Fruit fly (Drosophila melanogaster) whole organism, prepupa: ENCODE measurements around the gene CG11714.

Experiments
- CG10669 ChIP-seq: fragments of 200-800 bp; sonication (Bioruptor generic); optimal IDR thresholded peaks from 3 replicates; lab custom pipeline; 2018; ENCODE audit warnings: missing biosample characterization, mild to moderate bottlenecking, missing genetic modification characterization, moderate library complexity
- CG11294 ChIP-seq: fragments of 200-800 bp; sonication (Bioruptor generic); IDR thresholded peaks from 2 replicates; pipeline ENCODE4 v1.3.6; 2022; ENCODE audit warnings: missing biosample characterization, missing genetic modification characterization
- CG11762 ChIP-seq: fragments of 200-800 bp; sonication (Bioruptor generic); optimal IDR thresholded peaks from 3 replicates; lab custom pipeline; 2016; ENCODE audit warnings: missing biosample characterization, missing genetic modification characterization; ENCODE audit not compliant: insufficient read depth
- CG16779 ChIP-seq: fragments of 200-800 bp; sonication (Bioruptor generic); optimal IDR thresholded peaks from 3 replicates; lab custom pipeline; 2017; ENCODE audit warnings: missing biosample characterization, mild to moderate bottlenecking, missing genetic modification characterization
- CG3032 ChIP-seq: fragments of 200-800 bp; optimal IDR thresholded peaks from 2 replicates; lab custom pipeline; 2019; ENCODE audit warnings: missing biosample characterization, mild to moderate bottlenecking, missing genetic modification characterization, moderate library complexity
- CG31627 ChIP-seq: fragments of 200-800 bp; sonication (Bioruptor generic); optimal IDR thresholded peaks from 3 replicates; lab custom pipeline; 2016; ENCODE audit warnings: missing biosample characterization, missing genetic modification characterization
- CG32006 ChIP-seq: fragments of 200-800 bp; sonication (Bioruptor generic); optimal IDR thresholded peaks from 3 replicates; lab custom pipeline; 2017; ENCODE audit warnings: missing biosample characterization, mild to moderate bottlenecking, missing genetic modification characterization
- CG3919 ChIP-seq: fragments of 200-800 bp; sonication (Bioruptor generic); optimal IDR thresholded peaks from 3 replicates; lab custom pipeline; 2016; ENCODE audit warnings: missing biosample characterization, missing genetic modification characterization
- CG4318 ChIP-seq: fragments of 200-800 bp; sonication (Bioruptor generic); optimal IDR thresholded peaks from 3 replicates; lab custom pipeline; 2017; ENCODE audit warnings: missing biosample characterization, mild to moderate bottlenecking, missing genetic modification characterization
- CG6163 ChIP-seq: fragments of 200-800 bp; sonication (Bioruptor generic); IDR thresholded peaks from 3 replicates; pipeline ENCODE4 v1.3.6; 2022; ENCODE audit warnings: missing biosample characterization, missing genetic modification characterization
- CG6792 ChIP-seq: fragments of 200-800 bp; sonication (Bioruptor generic); optimal IDR thresholded peaks from 3 replicates; lab custom pipeline; 2016; ENCODE audit warnings: missing biosample characterization, missing genetic modification characterization
- CG6854 ChIP-seq: fragments of 200-800 bp; sonication (Bioruptor generic); optimal IDR thresholded peaks from 2 replicates; lab custom pipeline; 2017; ENCODE audit warnings: missing biosample characterization, mild to moderate bottlenecking, missing genetic modification characterization
- CG7368 ChIP-seq: fragments of 200-800 bp; sonication (Bioruptor generic); optimal IDR thresholded peaks from 3 replicates; lab custom pipeline; 2016; ENCODE audit warnings: missing biosample characterization, missing genetic modification characterization
- CG8119 ChIP-seq: fragments of 200-800 bp; sonication (Bioruptor generic); IDR thresholded peaks from 3 replicates; pipeline ENCODE4 v1.3.6; 2022; ENCODE audit warnings: missing biosample characterization, missing genetic modification characterization
- Eip75B ChIP-seq: fragments of 200-800 bp; sonication (Bioruptor generic); optimal IDR thresholded peaks from 3 replicates; lab custom pipeline; 2016; ENCODE audit warnings: missing biosample characterization, missing genetic modification characterization
- Eip78C ChIP-seq: fragments of 200-800 bp; sonication (Bioruptor generic); peaks from one replicate; lab custom pipeline; 2016; ENCODE audit warnings: missing biosample characterization, missing genetic modification characterization
- Eip93F ChIP-seq: fragments of 200-800 bp; sonication (Bioruptor generic); optimal IDR thresholded peaks from 2 replicates; lab custom pipeline; 2016; ENCODE audit warnings: missing biosample characterization, mild to moderate bottlenecking, missing genetic modification characterization
- Ets21C ChIP-seq: fragments of 200-800 bp; sonication (Bioruptor generic); optimal IDR thresholded peaks from 3 replicates; lab custom pipeline; 2016; ENCODE audit warnings: missing biosample characterization, missing genetic modification characterization
- Ets96B ChIP-seq: fragments of 200-800 bp; optimal IDR thresholded peaks from 2 replicates; lab custom pipeline; 2019; ENCODE audit warnings: missing biosample characterization, mild to moderate bottlenecking, missing genetic modification characterization, moderate library complexity
- Gug ChIP-seq: fragments of 200-800 bp; sonication (Bioruptor generic); IDR thresholded peaks from 2 replicates; pipeline ENCODE4 v1.3.6; 2022; ENCODE audit warnings: missing biosample characterization, missing genetic modification characterization
- Hr39 ChIP-seq: fragments of 200-800 bp; sonication (Bioruptor generic); optimal IDR thresholded peaks from 2 replicates; lab custom pipeline; 2016; ENCODE audit warnings: missing biosample characterization, missing genetic modification characterization
- Lpt ChIP-seq: fragments of 200-800 bp; sonication (Bioruptor generic); optimal IDR thresholded peaks from 3 replicates; lab custom pipeline; 2016; ENCODE audit warnings: missing biosample characterization, missing genetic modification characterization
- Met ChIP-seq: fragments of 200-800 bp; sonication (Bioruptor generic); optimal IDR thresholded peaks from 3 replicates; lab custom pipeline; 2016; ENCODE audit warnings: missing biosample characterization, missing genetic modification characterization
- OdsH ChIP-seq: fragments of 200-800 bp; sonication (Bioruptor generic); optimal IDR thresholded peaks from 3 replicates; lab custom pipeline; 2016; ENCODE audit warnings: missing biosample characterization, missing genetic modification characterization
- Smox ChIP-seq: fragments of 200-800 bp; sonication (Bioruptor generic); optimal IDR thresholded peaks from 3 replicates; lab custom pipeline; 2016; ENCODE audit warnings: missing biosample characterization, missing genetic modification characterization
- Sox14 ChIP-seq: fragments of 200-800 bp; sonication (Bioruptor generic); optimal IDR thresholded peaks from 3 replicates; lab custom pipeline; 2016; ENCODE audit warnings: missing biosample characterization, missing genetic modification characterization
- Sox15 ChIP-seq: fragments of 200-800 bp; sonication (Bioruptor generic); optimal IDR thresholded peaks from 3 replicates; lab custom pipeline; 2016; ENCODE audit warnings: missing biosample characterization, missing genetic modification characterization
- achi ChIP-seq: fragments of 200-800 bp; sonication (Bioruptor generic); optimal IDR thresholded peaks from 3 replicates; lab custom pipeline; 2016; ENCODE audit warnings: missing biosample characterization, missing genetic modification characterization
- cyc ChIP-seq: fragments of 200-800 bp; sonication (Bioruptor generic); optimal IDR thresholded peaks from 3 replicates; lab custom pipeline; 2016; ENCODE audit warnings: missing biosample characterization, missing genetic modification characterization
- dac ChIP-seq: fragments of 200-800 bp; sonication (Bioruptor generic); optimal IDR thresholded peaks from 2 replicates; lab custom pipeline; 2017; ENCODE audit warnings: missing biosample characterization, mild to moderate bottlenecking, missing genetic modification characterization
- dsx ChIP-seq: fragments of 200-800 bp; optimal IDR thresholded peaks from 3 replicates; lab custom pipeline; 2019; ENCODE audit warnings: missing biosample characterization, mild to moderate bottlenecking, missing genetic modification characterization, moderate library complexity; ENCODE audit not compliant: poor library complexity, severe bottlenecking
- esn ChIP-seq: fragments of 200-800 bp; sonication (Bioruptor generic); optimal IDR thresholded peaks from 2 replicates; lab custom pipeline; 2016; ENCODE audit warnings: missing biosample characterization, mild to moderate bottlenecking, missing genetic modification characterization, moderate library complexity
- fd59A ChIP-seq: fragments of 200-800 bp; sonication (Bioruptor generic); optimal IDR thresholded peaks from 2 replicates; lab custom pipeline; 2017; ENCODE audit warnings: missing biosample characterization, mild to moderate bottlenecking, missing genetic modification characterization, missing genetic modification reagents
- fd85E ChIP-seq: fragments of 200-800 bp; sonication (Bioruptor generic); optimal IDR thresholded peaks from 3 replicates; lab custom pipeline; 2016; ENCODE audit warnings: missing biosample characterization, missing genetic modification characterization
- fkh ChIP-seq: fragments of 200-800 bp; sonication (Bioruptor generic); optimal IDR thresholded peaks from 3 replicates; lab custom pipeline; 2017; ENCODE audit warnings: missing biosample characterization, mild to moderate bottlenecking, missing genetic modification characterization, moderate library complexity
- lz ChIP-seq: fragments of 200-800 bp; sonication (Bioruptor generic); optimal IDR thresholded peaks from 3 replicates; lab custom pipeline; 2016; ENCODE audit warnings: missing biosample characterization, missing genetic modification characterization
- pdm3 ChIP-seq: fragments of 200-800 bp; sonication (Bioruptor generic); optimal IDR thresholded peaks from 3 replicates; lab custom pipeline; 2016; ENCODE audit warnings: missing biosample characterization, missing genetic modification characterization
- spab ChIP-seq: fragments of 200-800 bp; sonication (Bioruptor generic); optimal IDR thresholded peaks from 2 replicates; lab custom pipeline; 2017; ENCODE audit warnings: missing biosample characterization, mild to moderate bottlenecking, missing genetic modification characterization, missing genetic modification reagents
- ss ChIP-seq, 2 experiments: fragments of 200-800 bp; sonication (Bioruptor generic); optimal IDR thresholded peaks; 2 replicates in 1 of 2; 3 replicates in 1 of 2; lab custom pipeline; 2017 to 2018; ENCODE audit warnings: mild to moderate bottlenecking in 2 of 2, missing biosample characterization in 2 of 2, missing genetic modification characterization in 2 of 2, moderate library complexity in 1 of 2
- svp ChIP-seq: fragments of 200-800 bp; sonication (Bioruptor generic); peaks from one replicate; lab custom pipeline; 2016; ENCODE audit warnings: missing biosample characterization, missing genetic modification characterization
- topi ChIP-seq: fragments of 200-800 bp; sonication (Bioruptor generic); optimal IDR thresholded peaks from 3 replicates; lab custom pipeline; 2016; ENCODE audit warnings: missing biosample characterization, missing genetic modification characterization
- vri ChIP-seq: fragments of 200-800 bp; sonication (Bioruptor generic); optimal IDR thresholded peaks from 3 replicates; lab custom pipeline; 2016; ENCODE audit warnings: missing biosample characterization, mild to moderate bottlenecking, missing genetic modification characterization

CG11714 gene

DNA sequence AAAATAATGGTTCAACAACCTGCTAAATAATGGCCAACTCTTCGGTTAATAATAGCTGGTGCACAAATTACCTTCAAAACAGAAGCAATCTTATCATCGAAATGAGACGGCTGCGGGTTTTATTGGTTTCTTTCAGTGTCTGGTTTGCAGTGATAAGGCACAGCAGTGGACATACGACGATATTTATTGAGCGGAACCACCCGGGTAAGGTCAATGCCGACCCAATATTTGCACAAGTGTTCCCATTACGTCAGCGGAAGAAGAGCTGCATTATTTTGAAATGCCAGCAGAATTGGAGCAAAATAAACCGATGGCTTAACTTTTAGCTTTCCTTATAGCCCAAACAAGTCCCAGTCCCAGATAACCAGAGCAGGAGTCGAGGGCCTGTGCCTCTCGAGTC, 3.3 kb upstream of the CG11714 start:
- TF ChIP-seq Sox14 (no peak), Met (peak; percentile 3), fd85E (GFP tag; lab: Kevin White, UChicago) (no peak), vri (GFP tag; lab: Kevin White, UChicago) (peak; percentile 78), ss (GFP tag; optimal IDR thresholded peaks at IDR 0.05; lab: Kevin White, UChicago) (no peak), Eip78C (GFP tag; lab: Kevin White, UChicago) (peak; percentile 20), dac (no peak), CG7368 (GFP tag; lab: Kevin White, UChicago) (no peak), svp (peak; percentile 96), CG3032 (tag; lab: Kevin White, UChicago) (no peak), esn (GFP tag; lab: Kevin White, UChicago) (peak; percentile 29), CG6854 (peak; percentile 19), Eip75B (GFP tag; lab: Kevin White, UChicago) (no peak), CG10669 (GFP tag; lab: Kevin White, UChicago) (no peak), fkh (GFP tag; lab: Kevin White, UChicago) (peak; percentile 30), lz (no peak), spab (GFP tag; lab: Kevin White, UChicago) (no peak)

DNA sequence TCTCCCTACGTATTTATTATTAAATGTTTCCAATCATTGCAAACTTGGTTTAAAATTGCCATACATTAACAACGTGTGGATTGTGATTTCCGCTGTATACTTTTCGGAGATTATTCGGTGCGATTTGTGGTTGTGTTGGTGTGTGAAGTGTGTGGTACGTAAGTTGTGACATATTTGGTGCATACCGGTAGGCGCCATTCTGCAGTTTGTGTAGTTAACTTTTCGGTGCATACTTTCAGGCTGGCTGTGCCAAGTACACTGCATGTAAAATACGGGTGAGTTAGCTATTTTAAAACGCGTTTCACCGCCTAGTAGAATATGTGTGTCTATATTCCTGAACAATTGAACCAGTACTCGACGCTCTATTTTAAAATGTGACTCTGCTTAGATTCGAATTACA, 773 bp upstream of the CG11714 start:
- TF ChIP-seq Sox15 (GFP tag; lab: Kevin White, UChicago), result no peak
- no peak for TF ChIP-seq CG31627
- TF ChIP-seq CG8119 (GFP tag; lab: Robert Waterston, UW), result no peak
- peak; percentile 8 for TF ChIP-seq Eip78C (GFP tag; lab: Kevin White, UChicago)
- TF ChIP-seq CG11762 (GFP tag; lab: Kevin White, UChicago), result no peak
- no peak for TF ChIP-seq cyc
- no peak for TF ChIP-seq dsx (GFP tag; lab: Kevin White, UChicago)

DNA sequence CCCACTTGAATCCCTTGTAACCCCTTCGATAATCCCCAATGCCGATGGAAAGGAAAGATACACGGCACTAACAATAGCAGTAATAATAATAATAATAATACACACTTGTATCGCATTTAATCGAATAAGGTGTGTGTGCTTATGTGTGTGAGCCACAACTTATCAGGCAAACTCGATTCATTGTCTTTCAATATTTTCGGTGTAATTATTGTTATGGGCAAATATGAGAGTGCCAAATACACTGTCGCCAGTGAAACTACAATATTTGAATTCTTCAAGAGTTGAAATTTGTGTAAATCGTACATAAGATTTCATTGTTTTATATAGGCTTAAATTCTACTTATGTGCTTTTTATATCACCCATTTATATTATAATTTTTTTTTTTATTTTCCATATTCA, 6.3 kb downstream of the CG11714 start:
- no peak for TF ChIP-seq fd59A (GFP tag; lab: Kevin White, UChicago)
- no peak for TF ChIP-seq Ets96B
- no peak for TF ChIP-seq Sox14
- TF ChIP-seq vri (GFP tag; lab: Kevin White, UChicago), result no peak
- no peak for TF ChIP-seq Eip75B (GFP tag; lab: Kevin White, UChicago)
- no peak for TF ChIP-seq CG6163 (GFP tag; lab: Robert Waterston, UW)
- TF ChIP-seq fkh (GFP tag; lab: Kevin White, UChicago), result no peak
- TF ChIP-seq CG10669 (GFP tag; lab: Kevin White, UChicago), result no peak
- TF ChIP-seq CG32006, result no peak
- no peak for TF ChIP-seq Eip93F
- TF ChIP-seq Gug (GFP tag; lab: Robert Waterston, UW), result no peak

DNA sequence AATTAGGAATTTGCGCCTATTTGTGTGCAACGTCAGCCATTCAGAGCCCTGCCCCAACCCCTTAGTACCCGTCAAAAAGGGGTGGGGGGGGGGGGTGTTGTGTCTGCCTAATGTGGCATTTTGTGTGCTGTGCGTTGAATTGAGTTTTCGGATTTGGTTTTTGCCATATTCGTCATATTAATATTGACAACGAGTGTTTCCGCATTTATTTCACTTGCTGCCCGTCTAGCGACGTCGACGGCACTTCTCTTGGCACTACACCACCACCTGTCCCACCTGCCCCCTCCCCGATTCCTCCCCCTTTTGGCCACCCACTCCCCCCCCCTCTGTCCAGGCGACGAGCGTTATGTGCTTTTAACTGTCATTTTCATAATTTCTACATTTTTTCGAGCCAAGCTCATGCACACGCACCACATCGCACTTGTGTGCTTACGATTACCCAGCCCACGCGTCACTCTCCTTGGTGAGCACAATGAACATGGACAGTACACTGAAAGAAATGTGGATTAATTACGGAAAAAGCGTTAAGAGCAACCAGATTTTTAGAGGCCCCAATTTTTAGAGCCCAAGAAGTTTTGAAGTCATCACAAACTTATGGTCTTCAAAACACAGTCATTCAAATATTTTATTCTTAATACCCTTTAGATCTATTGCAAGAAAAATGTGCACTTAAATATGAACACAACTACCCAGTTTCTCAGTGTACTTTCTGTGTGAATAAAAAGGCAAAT, 7.0 kb downstream of the CG11714 start:
- TF ChIP-seq svp (peak; percentile 31), cyc (peak; percentile 12), pdm3 (GFP tag; lab: Kevin White, UChicago) (no peak), vri (GFP tag; lab: Kevin White, UChicago) (no peak), Lpt (GFP tag; lab: Kevin White, UChicago) (no peak), lz (peak; percentile 30), Sox14 (peak; percentile 17), CG11294 (no peak), Eip75B (GFP tag; lab: Kevin White, UChicago) (peak; percentile 19), topi (GFP tag; lab: Kevin White, UChicago) (peak; percentile 24), esn (GFP tag; lab: Kevin White, UChicago) (peak; percentile 54), Ets21C (GFP tag; lab: Kevin White, UChicago) (peak; percentile 9), Eip78C (GFP tag; lab: Kevin White, UChicago) (peak; percentile 50), CG3919 (GFP tag; lab: Kevin White, UChicago) (peak; percentile 11), CG6163 (GFP tag; lab: Robert Waterston, UW) (0 out of 3 replicates have a peak, but pooled peaks have one; percentile 13), CG31627 (peak; percentile 16), Met (peak; percentile 25), Hr39 (GFP tag; lab: Kevin White, UChicago) (peak; percentile 24), dac (no peak), CG32006 (no peak), CG6792 (no peak), CG16779 (tag; lab: Kevin White, UChicago) (no peak), Smox (GFP tag; lab: Kevin White, UChicago) (peak; percentile 31), CG4318 (GFP tag; lab: Kevin White, UChicago) (no peak), achi (GFP tag; lab: Kevin White, UChicago) (no peak), OdsH (GFP tag; lab: Kevin White, UChicago) (no peak), Sox15 (GFP tag; lab: Kevin White, UChicago) (no peak)
- TF ChIP-seq, all 60 proteins: peak for 15
